Worm (Caenorhabditis elegans) whole organism, early embryonic: ENCODE data around the gene fbxa-158.

Source experiments
- ama-1 ChIP-seq: fragments of 150-350 bp; optimal IDR thresholded peaks from 2 replicates; lab custom pipeline; 2014
- ceh-13 ChIP-seq: fragments of 200-800 bp; sonication (Bioruptor generic); optimal IDR thresholded peaks from 2 replicates; lab custom pipeline; 2018; ENCODE audit warnings: mild to moderate bottlenecking, missing genetic modification characterization, missing compliant biosample characterization
- ceh-36 ChIP-seq: sonication (generic microtip); optimal IDR thresholded peaks from 2 replicates; lab custom pipeline; 2016; ENCODE audit warnings: missing genetic modification characterization, inconsistent platforms, missing compliant biosample characterization
- flt-1 ChIP-seq: fragments of 200-800 bp; sonication (Bioruptor generic); IDR thresholded peaks from 2 replicates; pipeline ENCODE4 v1.3.6; 2022; ENCODE audit warnings: missing genetic modification characterization, missing compliant biosample characterization
- tbx-11 ChIP-seq: fragments of 200-800 bp; sonication (Bioruptor generic); IDR thresholded peaks from 2 replicates; pipeline ENCODE4 v1.3.6; 2022; ENCODE audit warnings: missing genetic modification characterization, missing compliant biosample characterization
- tbx-37 ChIP-seq: fragments of 200-800 bp; sonication (Bioruptor generic); conservative IDR thresholded peaks from 2 replicates; pipeline ENCODE4 v1.3.6; 2022; ENCODE audit warnings: missing genetic modification reagents, missing genetic modification characterization, missing compliant biosample characterization

- no peak for TF ChIP-seq ceh-36 (tag; lab: Kevin White, UChicago)
- no peak for TF ChIP-seq tbx-11
- no peak for TF ChIP-seq ama-1 (lab: Kevin White, UChicago)
- TF ChIP-seq tbx-37 (GFP tag; lab: Robert Waterston, UW), result no peak
- no peak for TF ChIP-seq flt-1 (GFP tag; lab: Robert Waterston, UW)
- TF ChIP-seq ceh-13, result no peak
Measured at ce11 chrII:1586305-1586704, 34.8 kb downstream of the fbxa-158 start, which contains the start of gene T07H3.8.
